Worm (Caenorhabditis elegans): Measurements from ENCODE around the gene lpl-1.

Gene lpl-1

ce11 chrIV:9074244-9074723, 19.5 kb downstream of the lpl-1 start, which contains the start of gene mppb-1:
Gene mppb-1, plus strand, starts transcription at chrIV:9074673.
- no peak for TF ChIP-seq lag-1 (GFP tag; IDR thresholded peaks at IDR 0.05)
- TF ChIP-seq ceh-79 (tag; optimal IDR thresholded peaks at IDR 0.05) = no peak
- peak; percentile 96 for TF ChIP-seq lin-54 (GFP tag; optimal IDR thresholded peaks at IDR 0.05)
- no peak for TF ChIP-seq unc-62 (GFP tag; optimal IDR thresholded peaks at IDR 0.05)
- peak; percentile 67 for TF ChIP-seq K11D2.4 (GFP tag; IDR thresholded peaks at IDR 0.05)
- TF ChIP-seq mxl-1 (tag; optimal IDR thresholded peaks at IDR 0.05) = no peak
- TF ChIP-seq dox-1 (GFP tag; IDR thresholded peaks at IDR 0.05) = peak; percentile 74
- peak; percentile 20 for TF ChIP-seq B0261.1 (tag; optimal IDR thresholded peaks at IDR 0.05)
- TF ChIP-seq B0035.1 (tag; optimal IDR thresholded peaks at IDR 0.05) = no peak
- peak; percentile 46 for TF ChIP-seq akir-1 (GFP tag; optimal IDR thresholded peaks at IDR 0.05)
- TF ChIP-seq D2030.7 (GFP tag; IDR thresholded peaks at IDR 0.05) = peak; percentile 40; the same call in 1 of the 2 replicates
- TF ChIP-seq nhr-120 (GFP tag; IDR thresholded peaks at IDR 0.05) = no peak
- no peak for TF ChIP-seq Y79H2A.3 (GFP tag; conservative IDR thresholded peaks at IDR 0.05)
- TF ChIP-seq sptf-2 (GFP tag; optimal IDR thresholded peaks at IDR 0.05) = no peak
- no peak for TF ChIP-seq ztf-18 (tag; optimal IDR thresholded peaks at IDR 0.05)
- peak; percentile 85 for TF ChIP-seq bed-2 (GFP tag; IDR thresholded peaks at IDR 0.05)
- TF ChIP-seq efl-1 (GFP tag; optimal IDR thresholded peaks at IDR 0.05) = peak; percentile 74
- no peak for TF ChIP-seq nhr-90 (tag; optimal IDR thresholded peaks at IDR 0.05)
- peak; percentile 20 to 92 (median 48) for TF ChIP-seq lin-35 (GFP tag; optimal IDR thresholded peaks at IDR 0.05)
- peak; percentile 1 for TF ChIP-seq nhr-80 (tag; optimal IDR thresholded peaks at IDR 0.05)
- TF ChIP-seq madf-8 (GFP tag; conservative IDR thresholded peaks at IDR 0.05) = peak; percentile 40; the same call in 1 of the 2 replicates
- peak; percentile 80 for TF ChIP-seq cebp-1 (GFP tag; IDR thresholded peaks at IDR 0.05)
- TF ChIP-seq cebp-1 (tag; optimal IDR thresholded peaks at IDR 0.05) = peak; percentile 89
- peak; percentile 13; the same call in 1 of the 2 replicates for TF ChIP-seq Y67H2A.10 (GFP tag; conservative IDR thresholded peaks at IDR 0.05)
- no peak for TF ChIP-seq ztf-25 (GFP tag; IDR thresholded peaks at IDR 0.05)
- TF ChIP-seq ztf-6 (GFP tag; IDR thresholded peaks at IDR 0.05) = peak; percentile 41; the same call in 1 of the 2 replicates
- TF ChIP-seq mcd-1 (GFP tag; IDR thresholded peaks at IDR 0.05) = peak; percentile 72
- 0 out of 2 replicates have a peak, but pooled peaks have one; percentile 38 for TF ChIP-seq B0019.2 (GFP tag; conservative IDR thresholded peaks at IDR 0.05)
- TF ChIP-seq F57A8.1 (GFP tag; optimal IDR thresholded peaks at IDR 0.05) = no peak
- TF ChIP-seq nhr-179 (tag; optimal IDR thresholded peaks at IDR 0.05) = no peak
- no peak for TF ChIP-seq ceh-40 (GFP tag; IDR thresholded peaks at IDR 0.05)
- no peak for TF ChIP-seq lin-26 (GFP tag; IDR thresholded peaks at IDR 0.05)
- no peak for TF ChIP-seq nhr-27 (tag; optimal IDR thresholded peaks at IDR 0.05)
- peak; percentile 83 for TF ChIP-seq madf-10 (tag; optimal IDR thresholded peaks at IDR 0.05)
- peak; percentile 28 for TF ChIP-seq snpc-3.4 (tag; optimal IDR thresholded peaks at IDR 0.05)
- TF ChIP-seq snpc-4 (GFP tag; optimal IDR thresholded peaks at IDR 0.05) = peak; percentile 2
- peak; percentile 8 to 52 (median 36) for TF ChIP-seq snpc-4 (tag; optimal IDR thresholded peaks at IDR 0.05)
- TF ChIP-seq sea-2 (GFP tag; IDR thresholded peaks at IDR 0.05) = no peak
- peak; percentile 58 for TF ChIP-seq tbp1 (GFP tag; optimal IDR thresholded peaks at IDR 0.05)
- 0 out of 2 replicates have a peak, but pooled peaks have one; percentile 21 for TF ChIP-seq bed-1 (GFP tag; IDR thresholded peaks at IDR 0.05)
- TF ChIP-seq Y95B8A.8 (GFP tag; IDR thresholded peaks at IDR 0.05) = no peak
- no peak for TF ChIP-seq ztf-22 (GFP tag; optimal IDR thresholded peaks at IDR 0.05)
- peak; percentile 71 for TF ChIP-seq ccch-3 (GFP tag; optimal IDR thresholded peaks at IDR 0.05)
- no peak for TF ChIP-seq tbx-9 (tag; optimal IDR thresholded peaks at IDR 0.05; ENCODE audit: borderline replicate concordance)
- TF ChIP-seq hrde-1 (tag; optimal IDR thresholded peaks at IDR 0.05; ENCODE audit: borderline replicate concordance) = no peak
- no peak for TF ChIP-seq F55B11.4 (tag; optimal IDR thresholded peaks at IDR 0.05; ENCODE audit: borderline replicate concordance, insufficient read depth)
- TF ChIP-seq egl-18 (GFP tag; IDR thresholded peaks at IDR 0.05) = no peak
- peak; percentile 39 for TF ChIP-seq chd-7 (tag; optimal IDR thresholded peaks at IDR 0.05)
- no peak for TF ChIP-seq ceh-58 (GFP tag; IDR thresholded peaks at IDR 0.05)

Data from whole organism, young adult.